Worm (Caenorhabditis elegans): ENCODE results near the gene acl-2.

Gene acl-2

DNA sequence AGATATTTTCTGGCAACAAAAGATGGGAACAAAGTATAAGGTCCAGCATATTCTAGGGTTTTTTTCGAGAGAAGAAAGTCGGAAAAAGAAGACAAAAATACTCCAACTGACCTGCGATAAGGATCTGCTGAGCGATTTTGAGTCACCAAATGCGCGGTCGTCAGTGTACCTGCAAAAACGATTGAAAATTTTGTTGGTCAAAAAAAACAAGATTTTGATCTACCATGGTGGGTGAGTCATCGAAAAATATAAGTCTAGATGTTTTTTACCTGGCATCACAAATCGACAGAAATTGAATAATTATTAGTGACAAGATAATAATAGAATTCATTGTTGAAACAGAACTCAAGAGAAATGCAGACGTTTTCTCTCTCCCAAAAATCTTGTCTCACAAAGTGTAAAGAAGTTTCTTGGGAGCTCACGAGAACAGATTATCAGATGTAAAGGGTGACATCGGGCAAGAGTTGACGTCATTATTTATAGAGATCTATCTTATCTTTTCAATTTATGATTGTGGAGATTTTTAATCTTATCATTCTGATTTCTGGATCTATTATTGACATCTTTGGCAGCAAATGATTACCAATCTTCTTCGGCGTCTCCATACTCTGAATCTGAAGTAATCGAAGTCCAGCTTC lies 45.5 kb downstream of the acl-2 start:
- TF ChIP-seq efl-1 (GFP tag; optimal IDR thresholded peaks at IDR 0.05) = peak; percentile 64
- TF ChIP-seq xnd-1 (tag; optimal IDR thresholded peaks at IDR 0.05) = peak; percentile 52
- TF ChIP-seq madf-8 (GFP tag; conservative IDR thresholded peaks at IDR 0.05) = peak; percentile 51
- no peak for TF ChIP-seq let-607 (tag; optimal IDR thresholded peaks at IDR 0.05)
- TF ChIP-seq madf-6 (GFP tag; IDR thresholded peaks at IDR 0.05) = peak; percentile 75
- TF ChIP-seq lir-1 (GFP tag; conservative IDR thresholded peaks at IDR 0.05) = no peak

DNA sequence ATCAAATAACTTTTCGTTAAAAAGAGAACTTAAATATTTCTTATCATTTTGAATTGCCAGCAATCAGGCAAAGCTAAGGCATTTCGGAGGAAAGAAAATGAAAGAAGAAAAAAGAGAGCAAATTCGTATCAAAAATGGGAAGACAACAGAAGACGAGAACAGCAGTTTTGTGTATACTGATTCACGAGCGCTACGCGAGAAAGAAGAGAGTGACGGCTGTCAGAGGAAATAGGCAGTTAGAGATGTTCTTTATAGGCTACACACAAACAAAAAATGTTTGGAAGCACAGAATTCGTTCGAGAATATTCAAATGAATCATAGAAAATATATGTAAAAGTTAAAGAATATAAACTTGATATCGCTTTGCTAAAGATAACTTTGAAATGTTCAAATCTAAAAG lies 46.1 kb downstream of the acl-2 start:
- TF ChIP-seq T07F8.4 (tag; optimal IDR thresholded peaks at IDR 0.05) (no peak), ama-1 (optimal IDR thresholded peaks at IDR 0.05) (peak; percentile 14), ama-1 (GFP tag; optimal IDR thresholded peaks at IDR 0.05) (no peak), ceh-40 (GFP tag; IDR thresholded peaks at IDR 0.05) (no peak), ceh-27 (GFP tag; optimal IDR thresholded peaks at IDR 0.05) (no peak), sptf-2 (GFP tag; optimal IDR thresholded peaks at IDR 0.05) (no peak), attf-5 (GFP tag; optimal IDR thresholded peaks at IDR 0.05) (peak; percentile 10), snpc-1.1 (tag; optimal IDR thresholded peaks at IDR 0.05; ENCODE audit: insufficient read depth) (no peak), K12H6.12 (tag; optimal IDR thresholded peaks at IDR 0.05) (no peak), F23B12.7 (tag; optimal IDR thresholded peaks at IDR 0.05; ENCODE audit: insufficient read depth) (no peak), nhr-120 (GFP tag; IDR thresholded peaks at IDR 0.05) (no peak), Y95B8A.8 (GFP tag; IDR thresholded peaks at IDR 0.05) (no peak), mxl-1 (tag; optimal IDR thresholded peaks at IDR 0.05) (no peak), hmg-1.2 (GFP tag; IDR thresholded peaks at IDR 0.05) (peak; percentile 48; the same call in 1 of the 2 replicates), dpl-1 (GFP tag; optimal IDR thresholded peaks at IDR 0.05) (no peak), nfyb-1 (GFP tag; IDR thresholded peaks at IDR 0.05) (no peak), ceh-91 (GFP tag; IDR thresholded peaks at IDR 0.05) (no peak), madf-6 (GFP tag; IDR thresholded peaks at IDR 0.05) (no peak), dox-1 (GFP tag; IDR thresholded peaks at IDR 0.05) (no peak), F39B2.1 (GFP tag; IDR thresholded peaks at IDR 0.05) (no peak), nhr-80 (tag; optimal IDR thresholded peaks at IDR 0.05) (peak; percentile 65), ztf-25 (GFP tag; IDR thresholded peaks at IDR 0.05) (no peak), egl-44 (GFP tag; IDR thresholded peaks at IDR 0.05) (no peak), cebp-1 (GFP tag; IDR thresholded peaks at IDR 0.05) (no peak), cebp-1 (tag; optimal IDR thresholded peaks at IDR 0.05) (peak; percentile 35), Y79H2A.3 (GFP tag; conservative IDR thresholded peaks at IDR 0.05) (no peak), sea-2 (GFP tag; IDR thresholded peaks at IDR 0.05) (no peak), pbrm-1 (GFP tag; IDR thresholded peaks at IDR 0.05) (no peak), lir-1 (GFP tag; conservative IDR thresholded peaks at IDR 0.05) (no peak), hrde-1 (tag; optimal IDR thresholded peaks at IDR 0.05; ENCODE audit: borderline replicate concordance) (no peak), snpc-1.3 (tag; optimal IDR thresholded peaks at IDR 0.05; ENCODE audit: insufficient read depth) (no peak), snpc-3.4 (tag; optimal IDR thresholded peaks at IDR 0.05) (no peak), fkh-3 (tag; optimal IDR thresholded peaks at IDR 0.05) (no peak), lin-40 (tag; optimal IDR thresholded peaks at IDR 0.05) (no peak)
